Worm (Caenorhabditis elegans) whole organism, L1 larva: Measurements from ENCODE around the gene K05F1.8.

Experiments
- C16A3.4 ChIP-seq: fragments of 150-350 bp; optimal IDR thresholded peaks from 2 replicates; lab custom pipeline; 2014; ENCODE audit warnings: missing biosample characterization, missing genetic modification characterization
- C34B4.2 ChIP-seq: sonication (generic microtip); optimal IDR thresholded peaks from 2 replicates; lab custom pipeline; 2017; ENCODE audit warnings: mild to moderate bottlenecking, missing genetic modification characterization, missing compliant biosample characterization
- aly-2 ChIP-seq: fragments of 150-350 bp; optimal IDR thresholded peaks from 2 replicates; lab custom pipeline; 2014; ENCODE audit warnings: missing biosample characterization, missing genetic modification characterization
- ceh-82 ChIP-seq, 3 experiments: fragments of 150-350 bp in 1 of 3; sonication (generic microtip) in 2 of 3; optimal IDR thresholded peaks; 2 replicates each; lab custom pipeline; 2014 to 2017; ENCODE audit warnings: missing biosample characterization in 3 of 3, missing genetic modification characterization in 3 of 3
- ceh-88 ChIP-seq: fragments of 200-800 bp; sonication (Bioruptor generic); IDR thresholded peaks from 2 replicates; pipeline ENCODE4 v1.3.6; 2022; ENCODE audit warnings: missing genetic modification characterization, missing compliant biosample characterization
- ces-1 ChIP-seq: fragments of 150-350 bp; optimal IDR thresholded peaks from 2 replicates; lab custom pipeline; 2014; ENCODE audit warnings: missing biosample characterization, missing genetic modification reagents, missing genetic modification characterization
- dsc-1 ChIP-seq: sonication (generic microtip); optimal IDR thresholded peaks from 2 replicates; lab custom pipeline; 2016; ENCODE audit warnings: mild to moderate bottlenecking, missing genetic modification characterization, missing compliant biosample characterization
- efl-3 ChIP-seq: fragments of 200-800 bp; sonication (Bioruptor generic); optimal IDR thresholded peaks from 2 replicates; lab custom pipeline; 2018; ENCODE audit warnings: mild to moderate bottlenecking, missing genetic modification characterization, missing compliant biosample characterization
- ets-5 ChIP-seq: fragments of 200-800 bp; sonication (Bioruptor generic); IDR thresholded peaks from 2 replicates; pipeline ENCODE4 v1.3.6; 2022; ENCODE audit warnings: missing genetic modification characterization, missing compliant biosample characterization
- fkh-10 ChIP-seq: sonication (generic microtip); optimal IDR thresholded peaks from 2 replicates; lab custom pipeline; 2017; ENCODE audit warnings: missing biosample characterization, missing genetic modification reagents, missing genetic modification characterization
- fkh-4 ChIP-seq: sonication (generic microtip); optimal IDR thresholded peaks from 2 replicates; lab custom pipeline; 2016; ENCODE audit warnings: missing compliant biosample characterization, missing genetic modification characterization, borderline replicate concordance
- fkh-8 ChIP-seq: sonication (generic microtip); optimal IDR thresholded peaks from 2 replicates; lab custom pipeline; 2016; ENCODE audit warnings: mild to moderate bottlenecking, missing genetic modification characterization, missing compliant biosample characterization
- fos-1 ChIP-seq: fragments of 150-350 bp; optimal IDR thresholded peaks from 2 replicates; lab custom pipeline; 2014; ENCODE audit warnings: missing biosample characterization, missing genetic modification characterization
- grh-1 ChIP-seq: fragments of 200-800 bp; sonication (Bioruptor generic); IDR thresholded peaks from 2 replicates; pipeline ENCODE4 v1.3.6; 2022; ENCODE audit warnings: missing genetic modification reagents, missing genetic modification characterization, missing compliant biosample characterization
- isw-1 ChIP-seq: fragments of 200-800 bp; sonication (Bioruptor generic); IDR thresholded peaks from 2 replicates; pipeline ENCODE4 v1.3.6; 2022; ENCODE audit warnings: missing genetic modification characterization, missing compliant biosample characterization
- jun-1 ChIP-seq: fragments of 150-350 bp; optimal IDR thresholded peaks from 2 replicates; lab custom pipeline; 2014; ENCODE audit warnings: missing biosample characterization, missing genetic modification reagents, missing genetic modification characterization
- lin-13 ChIP-seq: fragments of 150-350 bp; optimal IDR thresholded peaks from 2 replicates; lab custom pipeline; 2014; ENCODE audit warnings: missing biosample characterization, missing genetic modification reagents, missing genetic modification characterization
- lin-14 ChIP-seq: fragments of 200-800 bp; sonication (Bioruptor generic); optimal IDR thresholded peaks from 2 replicates; lab custom pipeline; 2018; ENCODE audit warnings: mild to moderate bottlenecking, missing genetic modification characterization, moderate library complexity, missing compliant biosample characterization
- lin-15B ChIP-seq: fragments of 150-350 bp; sonication (generic microtip); optimal IDR thresholded peaks from 3 replicates; lab custom pipeline; 2014; ENCODE audit warnings: missing biosample characterization, missing genetic modification characterization
- lin-39 ChIP-seq: fragments of 150-350 bp; optimal IDR thresholded peaks from 2 replicates; lab custom pipeline; 2014; ENCODE audit warnings: missing biosample characterization, missing genetic modification reagents, missing genetic modification characterization
- lsy-2 ChIP-seq, 2 experiments: fragments of 150-350 bp; optimal IDR thresholded peaks; 2 replicates each; lab custom pipeline; 2014; ENCODE audit warnings: missing biosample characterization in 2 of 2, missing genetic modification characterization in 2 of 2
- mab-9 ChIP-seq: fragments of 200-800 bp; sonication (Bioruptor generic); IDR thresholded peaks from 2 replicates; pipeline ENCODE4 v1.3.6; 2022; ENCODE audit warnings: missing genetic modification reagents, missing genetic modification characterization, missing compliant biosample characterization
- mdl-1 ChIP-seq, 2 experiments: fragments of 150-350 bp; optimal IDR thresholded peaks; 2 replicates each; lab custom pipeline; 2014 to 2017; ENCODE audit warnings: missing biosample characterization in 2 of 2, missing genetic modification characterization in 2 of 2, inconsistent platforms in 1 of 2
- mep-1 ChIP-seq: fragments of 150-350 bp; optimal IDR thresholded peaks from 2 replicates; lab custom pipeline; 2014; ENCODE audit warnings: missing biosample characterization, missing genetic modification characterization
- nhr-11 ChIP-seq: fragments of 150-350 bp; optimal IDR thresholded peaks from 2 replicates; lab custom pipeline; 2014; ENCODE audit warnings: missing biosample characterization, missing genetic modification characterization
- nhr-12 ChIP-seq: sonication (generic microtip); optimal IDR thresholded peaks from 2 replicates; lab custom pipeline; 2017; ENCODE audit warnings: missing biosample characterization, missing genetic modification characterization
- nhr-19 ChIP-seq: fragments of 200-800 bp; sonication (Bioruptor generic); conservative IDR thresholded peaks from 2 replicates; pipeline ENCODE4 v1.3.6; 2022; ENCODE audit warnings: missing genetic modification characterization, missing compliant biosample characterization
- nhr-20 ChIP-seq: sonication (generic microtip); optimal IDR thresholded peaks from 2 replicates; lab custom pipeline; 2016; ENCODE audit warnings: mild to moderate bottlenecking, missing genetic modification characterization, missing compliant biosample characterization
- nhr-237 ChIP-seq: fragments of 150-350 bp; optimal IDR thresholded peaks from 2 replicates; lab custom pipeline; 2014; ENCODE audit warnings: missing biosample characterization, missing genetic modification characterization
- nhr-47 ChIP-seq: sonication (generic microtip); optimal IDR thresholded peaks from 2 replicates; lab custom pipeline; 2016; ENCODE audit warnings: mild to moderate bottlenecking, missing genetic modification characterization, moderate library complexity, missing compliant biosample characterization
- nhr-71 ChIP-seq: sonication (generic microtip); optimal IDR thresholded peaks from 2 replicates; lab custom pipeline; 2016; ENCODE audit warnings: mild to moderate bottlenecking, missing genetic modification characterization, moderate library complexity, missing compliant biosample characterization
- nhr-76 ChIP-seq: sonication (generic microtip); optimal IDR thresholded peaks from 2 replicates; lab custom pipeline; 2017; ENCODE audit warnings: missing biosample characterization, missing genetic modification characterization
- nhr-85 ChIP-seq: sonication (generic microtip); peaks from one replicate; lab custom pipeline; 2016; ENCODE audit warnings: missing genetic modification characterization, inconsistent platforms, missing compliant biosample characterization
- nhr-90 ChIP-seq: sonication (generic microtip); optimal IDR thresholded peaks from 2 replicates; lab custom pipeline; 2016; ENCODE audit warnings: mild to moderate bottlenecking, missing genetic modification characterization, missing compliant biosample characterization; ENCODE audit not compliant: poor library complexity
- pax-3 ChIP-seq: fragments of 200-800 bp; sonication (Bioruptor generic); optimal IDR thresholded peaks from 2 replicates; lab custom pipeline; 2018; ENCODE audit warnings: mild to moderate bottlenecking, missing genetic modification characterization, moderate library complexity, missing compliant biosample characterization
- rnt-1 ChIP-seq: sonication (generic microtip); optimal IDR thresholded peaks from 2 replicates; lab custom pipeline; 2016; ENCODE audit warnings: mild to moderate bottlenecking, missing genetic modification characterization, moderate library complexity, missing compliant biosample characterization
- snpc-4 ChIP-seq: fragments of 150-350 bp; optimal IDR thresholded peaks from 2 replicates; lab custom pipeline; 2014; ENCODE audit warnings: missing biosample characterization, missing genetic modification characterization
- swsn-7 ChIP-seq: sonication (generic microtip); optimal IDR thresholded peaks from 2 replicates; lab custom pipeline; 2016; ENCODE audit warnings: missing genetic modification characterization, missing compliant biosample characterization
- tbx-2 ChIP-seq: sonication (generic microtip); optimal IDR thresholded peaks from 2 replicates; lab custom pipeline; 2016; ENCODE audit warnings: missing genetic modification characterization, missing compliant biosample characterization
- tlp-1 ChIP-seq: fragments of 150-350 bp; optimal IDR thresholded peaks from 2 replicates; lab custom pipeline; 2014; ENCODE audit warnings: missing biosample characterization, missing genetic modification characterization
- unc-130 ChIP-seq: fragments of 150-350 bp; optimal IDR thresholded peaks from 2 replicates; lab custom pipeline; 2017; ENCODE audit warnings: missing biosample characterization, missing genetic modification characterization, inconsistent platforms
- unc-86 ChIP-seq: sonication (generic microtip); optimal IDR thresholded peaks from 2 replicates; lab custom pipeline; 2016; ENCODE audit warnings: missing genetic modification characterization, missing compliant biosample characterization
- unc-98 ChIP-seq: fragments of 200-800 bp; sonication (Bioruptor generic); IDR thresholded peaks from 2 replicates; pipeline ENCODE4 v1.3.6; 2022; ENCODE audit warnings: missing genetic modification characterization, missing compliant biosample characterization
- vab-15 ChIP-seq: sonication (generic microtip); optimal IDR thresholded peaks from 2 replicates; lab custom pipeline; 2017; ENCODE audit warnings: missing genotype, mild to moderate bottlenecking, missing genetic modification characterization, missing compliant biosample characterization
- zip-4 ChIP-seq: fragments of 200-800 bp; sonication (Bioruptor generic); optimal IDR thresholded peaks from 2 replicates; lab custom pipeline; 2018; ENCODE audit warnings: mild to moderate bottlenecking, missing genetic modification characterization, moderate library complexity, missing compliant biosample characterization
- ztf-11 ChIP-seq, 2 experiments: sonication (generic microtip); optimal IDR thresholded peaks; 2 replicates each; lab custom pipeline; 2016 to 2017; ENCODE audit warnings: missing genetic modification characterization in 2 of 2, missing biosample characterization in 1 of 2, missing compliant biosample characterization in 1 of 2
- ztf-4 ChIP-seq: fragments of 150-350 bp; optimal IDR thresholded peaks from 2 replicates; lab custom pipeline; 2014; ENCODE audit warnings: missing biosample characterization, missing genetic modification characterization

The K05F1.8 gene

ce11 chrII:5785504-5785903 lies 13.9 kb downstream of the K05F1.8 start:
- TF ChIP-seq efl-3 (GFP tag; lab: Kevin White, UChicago) (no peak), lsy-2 (tag; optimal IDR thresholded peaks at IDR 0.05; lab: Kevin White, UChicago) (no peak), ceh-88 (GFP tag; lab: Robert Waterston, UW) (no peak), ets-5 (no peak), nhr-11 (tag; lab: Kevin White, UChicago) (no peak), nhr-19 (GFP tag; lab: Robert Waterston, UW) (no peak), aly-2 (tag; lab: Kevin White, UChicago) (no peak), nhr-12 (tag; lab: Kevin White, UChicago) (no peak), nhr-71 (tag; lab: Kevin White, UChicago) (no peak), ces-1 (GFP tag; lab: Kevin White, UChicago) (no peak), lin-13 (GFP tag; lab: Kevin White, UChicago) (no peak), nhr-47 (tag; lab: Kevin White, UChicago) (no peak), fkh-4 (no peak)

DNA sequence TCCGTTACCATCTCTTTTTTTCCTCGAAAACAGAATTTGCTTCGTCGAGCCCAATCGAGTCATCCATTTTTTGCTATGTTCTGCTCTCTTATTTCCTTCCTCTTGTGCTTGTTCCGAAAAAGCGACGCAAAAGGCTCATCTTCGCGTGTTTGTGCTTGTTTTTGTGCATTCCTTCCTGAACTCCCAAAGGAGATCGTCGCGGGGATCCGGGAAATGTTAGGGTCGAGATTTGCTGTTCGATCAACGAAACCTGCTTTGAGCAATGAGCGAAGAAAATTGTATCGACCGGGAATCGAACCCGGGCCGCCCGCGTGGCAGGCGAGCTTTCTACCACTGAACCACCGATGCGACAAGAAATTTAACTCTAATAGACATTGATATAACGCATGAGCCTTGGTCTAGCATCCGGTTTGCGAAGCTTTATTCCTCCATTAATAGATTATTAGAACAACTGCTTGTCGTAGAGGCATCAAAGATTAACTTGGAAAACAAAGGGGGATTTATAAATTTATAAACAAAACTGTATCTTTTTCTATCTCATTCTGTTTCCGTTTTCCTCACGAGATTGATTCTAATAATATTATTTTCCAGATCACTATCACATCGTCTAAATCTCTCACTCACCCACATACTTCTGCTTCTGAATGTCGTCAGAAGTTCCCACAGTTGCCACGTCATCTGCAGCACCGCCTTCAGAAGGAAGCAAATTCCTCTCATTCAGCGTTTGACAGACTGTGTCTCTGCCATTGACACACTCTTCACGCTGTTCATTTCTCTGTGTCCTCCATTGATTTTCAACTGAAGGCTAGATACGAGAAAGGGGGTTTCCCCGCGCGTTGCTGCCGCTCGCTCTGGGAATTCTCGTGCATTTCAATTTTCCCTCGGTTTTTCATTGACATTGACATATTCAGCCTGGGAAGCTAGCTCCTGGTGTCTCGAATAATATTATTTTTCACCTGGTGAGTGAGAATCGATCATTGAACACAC lies 17.2 kb downstream of the K05F1.8 start, which contains the start of gene K05F1.6:
K05F1.6 (plus strand) TSS at position 586 of the 987 bp plus-strand sequence.
- no peak for TF ChIP-seq tlp-1 (tag; lab: Kevin White, UChicago)
- TF ChIP-seq unc-98 (GFP tag; lab: Robert Waterston, UW) = 0 out of 2 replicates have a peak, but pooled peaks have one; percentile 53
- no peak for TF ChIP-seq aly-2 (tag; lab: Kevin White, UChicago)
- peak; percentile 73 for TF ChIP-seq nhr-47 (tag; lab: Kevin White, UChicago)
- TF ChIP-seq tbx-2 = peak; percentile 18
- TF ChIP-seq pax-3 (tag; lab: Kevin White, UChicago) = peak; percentile 19
- peak; percentile 56 for TF ChIP-seq lin-14
- peak; percentile 29 for TF ChIP-seq fos-1 (tag; lab: Kevin White, UChicago)
- peak; percentile 52 for TF ChIP-seq unc-130
- TF ChIP-seq isw-1 = 0 out of 2 replicates have a peak, but pooled peaks have one; percentile 1
- peak; percentile 78 for TF ChIP-seq rnt-1 (tag; lab: Kevin White, UChicago)
- TF ChIP-seq ceh-82 (tag; optimal IDR thresholded peaks at IDR 0.05; lab: Kevin White, UChicago) = peak in 2 of 3 experiments; percentile 32
- no peak for TF ChIP-seq lin-39
- peak in 1 of 2 experiments; percentile 58 for TF ChIP-seq mdl-1 (tag; optimal IDR thresholded peaks at IDR 0.05; lab: Kevin White, UChicago)
- TF ChIP-seq nhr-90 (tag; lab: Kevin White, UChicago) = peak; percentile 65
- no peak for TF ChIP-seq lin-15B
- TF ChIP-seq dsc-1 (tag; lab: Kevin White, UChicago) = peak; percentile 70
- peak; percentile 55 for TF ChIP-seq nhr-20 (tag; lab: Kevin White, UChicago)
- TF ChIP-seq unc-86 (tag; lab: Kevin White, UChicago) = peak; percentile 9
- TF ChIP-seq nhr-71 (tag; lab: Kevin White, UChicago) = peak; percentile 78
- peak in 1 of 2 experiments; percentile 36 for TF ChIP-seq ztf-11 (tag; optimal IDR thresholded peaks at IDR 0.05; lab: Kevin White, UChicago)
- peak; percentile 15 for TF ChIP-seq ztf-4 (tag; lab: Kevin White, UChicago)
- peak; percentile 42 for TF ChIP-seq swsn-7 (tag; lab: Kevin White, UChicago)
- TF ChIP-seq nhr-85 = peak; percentile 53
- peak; percentile 1 for TF ChIP-seq jun-1 (tag; lab: Kevin White, UChicago)
- TF ChIP-seq nhr-76 (tag; lab: Kevin White, UChicago) = peak; percentile 20
- peak in 1 of 2 experiments; percentile 52 for TF ChIP-seq lsy-2 (tag; optimal IDR thresholded peaks at IDR 0.05; lab: Kevin White, UChicago)
- no peak for TF ChIP-seq C34B4.2
- TF ChIP-seq vab-15 (tag; lab: Kevin White, UChicago) = no peak
- no peak for TF ChIP-seq snpc-4 (tag; lab: Kevin White, UChicago)
- TF ChIP-seq lin-13 (GFP tag; lab: Kevin White, UChicago) = peak; percentile 22
- TF ChIP-seq nhr-11 (tag; lab: Kevin White, UChicago) = no peak
- TF ChIP-seq C16A3.4 (tag; lab: Kevin White, UChicago) = peak; percentile 59
- no peak for TF ChIP-seq fkh-10
- TF ChIP-seq nhr-19 (GFP tag; lab: Robert Waterston, UW) = peak; percentile 72
- TF ChIP-seq nhr-237 (tag; lab: Kevin White, UChicago) = no peak
- peak; percentile 52 for TF ChIP-seq mep-1 (tag; lab: Kevin White, UChicago)
- peak; percentile 41 for TF ChIP-seq fkh-8 (tag; lab: Kevin White, UChicago)
- no peak for TF ChIP-seq mab-9 (GFP tag; lab: Robert Waterston, UW)
- 0 out of 2 replicates have a peak, but pooled peaks have one; percentile 45 for TF ChIP-seq grh-1
- TF ChIP-seq zip-4 (GFP tag; lab: Kevin White, UChicago) = peak; percentile 19
